Worm (Caenorhabditis elegans): ENCODE results near the gene cpna-3.

ce11 chrIV:9146111-9146510, 49.5 kb downstream of the cpna-3 start, which contains the start of gene daf-10:
- TF ChIP-seq ama-1 (optimal IDR thresholded peaks at IDR 0.05) (no peak), scrt-1 (GFP tag; IDR thresholded peaks at IDR 0.05) (no peak), B0310.2 (tag; optimal IDR thresholded peaks at IDR 0.05) (no peak), flt-1 (GFP tag; IDR thresholded peaks at IDR 0.05) (no peak), hmg-4 (GFP tag; optimal IDR thresholded peaks at IDR 0.05) (no peak), pes-1 (GFP tag; IDR thresholded peaks at IDR 0.05) (no peak), tbx-37 (GFP tag; conservative IDR thresholded peaks at IDR 0.05) (no peak), ets-7 (tag; optimal IDR thresholded peaks at IDR 0.05) (no peak), ceh-36 (tag; optimal IDR thresholded peaks at IDR 0.05) (no peak)
